Fruit fly (Drosophila melanogaster) S2 (cell line): ENCODE data around the gene amon.

Experiments used
- CG8478 ChIP-seq: fragments of >200 bp; optimal IDR thresholded peaks from 2 replicates; lab custom pipeline; 2018
- CTCF ChIP-seq, 2 experiments: fragments of >200 bp; optimal IDR thresholded peaks; 2 replicates each; lab custom pipeline; 2018

amon gene

DNA sequence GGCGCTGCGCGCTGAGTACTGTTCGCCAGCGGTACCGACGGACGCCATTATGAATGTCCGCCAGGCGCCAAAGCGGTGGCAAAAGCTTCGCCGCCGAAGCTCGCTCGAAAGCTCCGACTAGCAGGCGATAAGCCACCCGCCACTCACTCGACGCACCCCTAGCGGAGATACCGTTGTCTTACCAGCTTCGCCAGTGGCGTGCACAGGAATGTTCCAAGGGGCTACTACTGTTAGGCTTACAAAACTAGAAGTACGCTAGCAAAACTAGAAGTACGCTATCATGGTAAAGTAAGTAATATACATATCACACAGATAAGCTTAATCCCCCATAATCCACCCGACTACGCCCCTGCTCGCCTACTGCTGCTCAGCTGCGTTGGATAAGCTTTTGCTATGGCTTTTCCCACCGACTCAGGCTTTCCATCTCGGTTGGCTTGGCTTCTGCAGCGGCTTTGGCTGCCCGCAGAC is at the start of gene amon:
Gene amon, minus strand, starts transcription at position 51 of the 468 bp plus-strand sequence.
- TF ChIP-seq CTCF (optimal IDR thresholded peaks at IDR 0.05; lab: Kevin White, UChicago) (no peak), CG8478 (lab: Kevin White, UChicago) (no peak)

- no peak for TF ChIP-seq CG8478 (lab: Kevin White, UChicago)
- TF ChIP-seq CTCF (optimal IDR thresholded peaks at IDR 0.05; lab: Kevin White, UChicago): no peak
Measured at dm6 chr3R:26761695-26762094, 47.7 kb upstream of the amon start.

DNA sequence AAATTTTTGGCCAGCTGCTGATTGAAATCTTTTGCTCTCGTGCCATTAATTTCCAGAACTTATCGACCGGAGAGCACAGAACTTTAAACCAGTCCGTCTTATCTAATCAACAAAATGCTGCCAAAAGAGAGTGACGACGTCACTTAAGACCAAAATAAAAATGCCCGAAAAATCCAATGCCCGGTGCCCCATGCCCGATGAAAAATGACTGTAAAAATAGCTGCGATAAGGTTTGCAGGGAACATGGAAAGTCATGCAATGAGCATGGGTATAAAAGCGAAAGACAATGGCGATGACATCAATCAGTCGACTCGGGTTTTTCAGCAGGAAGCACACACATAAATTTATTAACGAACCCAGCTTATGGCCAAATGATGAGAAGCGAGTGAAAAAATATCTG is 23.4 kb upstream of the amon start, which contains the start of gene CG14247:
Gene CG14247, plus strand, starts transcription at position 301 of the 400 bp plus-strand sequence.
- TF ChIP-seq CTCF (optimal IDR thresholded peaks at IDR 0.05; lab: Kevin White, UChicago) (no peak), CG8478 (lab: Kevin White, UChicago) (no peak)

dm6 chr3R:26736207-26736606 is 22.2 kb upstream of the amon start, which contains the start of gene CG6403:
CG6403 (minus strand) TSS chr3R:26736307.
- TF ChIP-seq CG8478 (lab: Kevin White, UChicago): no peak
- TF ChIP-seq CTCF (optimal IDR thresholded peaks at IDR 0.05; lab: Kevin White, UChicago): no peak

- TF ChIP-seq CG8478 (lab: Kevin White, UChicago) (no peak), CTCF (optimal IDR thresholded peaks at IDR 0.05; lab: Kevin White, UChicago) (no peak)
Measured at dm6 chr3R:26728427-26728826, 14.5 kb upstream of the amon start, which contains the start of gene CG14245. CG14245 (plus strand) TSS chr3R:26728727.

DNA sequence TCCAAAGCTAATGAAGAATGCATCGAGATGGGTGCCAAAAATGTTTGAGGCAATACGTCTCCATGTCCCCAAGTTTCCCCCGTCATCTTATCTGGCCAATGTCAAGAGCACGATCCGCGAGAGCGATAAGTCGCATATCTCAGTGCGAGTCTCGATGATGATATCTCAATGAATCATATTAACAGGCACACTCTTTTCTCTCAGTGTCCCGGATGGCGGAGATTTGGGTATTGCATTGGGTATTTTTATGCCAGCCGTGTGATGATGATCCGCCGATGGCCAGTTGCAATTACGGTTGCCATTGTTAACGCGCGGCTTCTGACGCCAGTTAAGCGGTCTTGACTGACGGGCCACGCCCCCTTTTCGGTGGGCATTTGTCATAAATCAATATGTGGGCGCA is 13.1 kb upstream of the amon start, which contains the start of gene CG14246:
Gene CG14246, plus strand, starts transcription at position 301 of the 400 bp plus-strand sequence.
- TF ChIP-seq CG8478 (lab: Kevin White, UChicago): no peak
- no peak for TF ChIP-seq CTCF (optimal IDR thresholded peaks at IDR 0.05; lab: Kevin White, UChicago)

- TF ChIP-seq CTCF (optimal IDR thresholded peaks at IDR 0.05; lab: Kevin White, UChicago): no peak
- TF ChIP-seq CG8478 (lab: Kevin White, UChicago): no peak
Measured at dm6 chr3R:26725833-26726232, 11.9 kb upstream of the amon start, which contains the start of gene CG14244. CG14244 (plus strand) TSS chr3R:26726133.

DNA sequence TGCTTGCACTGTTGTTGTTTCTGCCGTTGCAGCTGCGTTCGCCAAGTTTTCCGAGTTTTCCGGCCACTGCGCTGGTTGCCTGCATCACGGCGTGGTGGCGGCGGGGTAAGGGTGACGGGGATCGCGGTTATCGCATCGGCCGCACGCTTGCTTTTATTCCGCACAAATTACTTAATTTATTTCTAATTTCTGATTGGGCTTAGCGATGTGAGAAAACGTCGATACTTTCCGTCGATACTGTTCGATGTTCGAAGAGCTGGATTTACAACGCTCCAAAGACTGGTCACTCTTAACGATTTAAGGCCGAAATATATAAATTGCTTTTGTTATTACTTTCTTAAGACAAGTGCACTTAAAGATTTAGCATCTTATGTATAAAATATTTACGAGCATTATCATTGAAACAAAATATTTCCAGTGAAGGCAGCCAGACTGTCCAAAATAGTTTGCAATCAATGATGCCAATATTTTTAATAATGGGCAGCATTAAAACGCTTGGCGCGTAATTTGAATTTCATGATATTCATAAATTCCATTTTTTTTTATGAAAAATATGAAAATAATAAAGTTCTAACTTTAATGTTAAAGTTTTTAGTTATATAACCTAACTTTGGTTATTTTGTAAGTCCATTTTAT is 11.1 kb upstream of the amon start, which contains the start of gene CG6420:
Gene CG6420, minus strand, starts transcription at position 240 of the 636 bp plus-strand sequence.
- no peak for TF ChIP-seq CTCF (optimal IDR thresholded peaks at IDR 0.05; lab: Kevin White, UChicago)
- no peak for TF ChIP-seq CG8478 (lab: Kevin White, UChicago)

DNA sequence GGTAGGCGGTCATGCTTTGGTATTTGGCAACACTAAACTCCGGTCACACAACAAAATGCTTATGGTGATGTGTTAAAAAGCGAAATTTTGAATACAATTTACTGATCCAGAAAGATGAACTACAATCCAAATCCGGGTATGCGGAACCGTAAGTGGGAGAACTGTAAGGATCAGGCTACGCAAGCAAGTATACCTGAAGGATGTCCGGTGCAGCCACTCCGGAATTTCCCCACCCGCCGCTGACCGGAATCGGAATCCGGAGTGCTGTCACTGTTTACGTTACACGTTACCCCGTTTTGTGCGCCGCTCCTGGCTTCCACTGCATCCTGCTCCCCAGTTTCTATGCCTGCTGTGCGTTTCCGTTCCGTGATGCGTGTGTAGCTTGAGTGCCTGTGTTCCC is 3.9 kb upstream of the amon start, which contains the start of gene Yif1:
Gene Yif1, plus strand, starts transcription at position 8 of the 400 bp plus-strand sequence.
- TF ChIP-seq CG8478 (lab: Kevin White, UChicago): no peak
- no peak for TF ChIP-seq CTCF (optimal IDR thresholded peaks at IDR 0.05; lab: Kevin White, UChicago)

dm6 chr3R:26717295-26717694 is 3.3 kb upstream of the amon start, which contains the start of gene CG6425:
CG6425 (minus strand) TSS chr3R:26717389.
- TF ChIP-seq CTCF (optimal IDR thresholded peaks at IDR 0.05; lab: Kevin White, UChicago) (peak in 1 of 2 experiments; percentile 20), CG8478 (lab: Kevin White, UChicago) (no peak)

dm6 chr3R:26704310-26704709 is 9.6 kb downstream of the amon start:
- TF ChIP-seq CG8478 (lab: Kevin White, UChicago) (no peak), CTCF (optimal IDR thresholded peaks at IDR 0.05; lab: Kevin White, UChicago) (no peak)

- no peak for TF ChIP-seq CTCF (optimal IDR thresholded peaks at IDR 0.05; lab: Kevin White, UChicago)
- no peak for TF ChIP-seq CG8478 (lab: Kevin White, UChicago)
Measured at dm6 chr3R:26700125-26700524, 13.8 kb downstream of the amon start.

- no peak for TF ChIP-seq CG8478 (lab: Kevin White, UChicago)
- TF ChIP-seq CTCF (optimal IDR thresholded peaks at IDR 0.05; lab: Kevin White, UChicago): no peak
Measured at dm6 chr3R:26693490-26693889, 20.5 kb downstream of the amon start, which contains the start of gene TwdlQ. TwdlQ (minus strand) TSS chr3R:26693590.

dm6 chr3R:26690197-26690596 is 23.8 kb downstream of the amon start:
- TF ChIP-seq CTCF (optimal IDR thresholded peaks at IDR 0.05; lab: Kevin White, UChicago): no peak
- TF ChIP-seq CG8478 (lab: Kevin White, UChicago): no peak

dm6 chr3R:26681947-26682346 is 32.0 kb downstream of the amon start, which contains the start of gene beat-VII:
beat-VII (minus strand) TSS chr3R:26681966.
- TF ChIP-seq CTCF (optimal IDR thresholded peaks at IDR 0.05; lab: Kevin White, UChicago): no peak
- no peak for TF ChIP-seq CG8478 (lab: Kevin White, UChicago)
